Worm (Caenorhabditis elegans) whole organism, midembryonic: ENCODE data around the gene nhr-126.

Experiments
- ref-1 ChIP-seq: fragments of 200-800 bp; sonication (Bioruptor generic); conservative IDR thresholded peaks from 2 replicates; pipeline ENCODE4 v1.3.6; 2022; ENCODE audit warnings: missing genetic modification reagents, missing genetic modification characterization, missing compliant biosample characterization
- tab-1 ChIP-seq: fragments of 200-800 bp; sonication (Bioruptor generic); IDR thresholded peaks from 2 replicates; pipeline ENCODE4 v1.3.6; 2022; ENCODE audit warnings: missing genetic modification characterization, missing compliant biosample characterization
- ztf-23 ChIP-seq: fragments of 200-800 bp; sonication (Bioruptor generic); IDR thresholded peaks from 2 replicates; pipeline ENCODE4 v1.3.6; 2022; ENCODE audit warnings: missing genetic modification reagents, missing genetic modification characterization, missing compliant biosample characterization

- no peak for TF ChIP-seq ztf-23 (GFP tag; lab: Robert Waterston, UW)
- no peak for TF ChIP-seq ref-1 (GFP tag; lab: Robert Waterston, UW)
- no peak for TF ChIP-seq tab-1 (GFP tag; lab: Robert Waterston, UW)
Measured at ce11 chrV:2215352-2215751, 13.5 kb upstream of the nhr-126 start, which contains the start of gene nstp-8.
